Fruit fly (Drosophila melanogaster) whole organism, embryonic: ENCODE measurements around the gene CG2685.

Experiments
- ATbp ChIP-seq: fragments of 200-800 bp; sonication (Bioruptor generic); optimal IDR thresholded peaks from 2 replicates; lab custom pipeline; 2017; ENCODE audit warnings: missing biosample characterization, mild to moderate bottlenecking, missing genetic modification characterization, missing genetic modification reagents
- BtbVII ChIP-seq: fragments of 200-800 bp; sonication (Bioruptor generic); optimal IDR thresholded peaks from 3 replicates; lab custom pipeline; 2017; ENCODE audit warnings: missing biosample characterization, mild to moderate bottlenecking, missing genetic modification characterization
- CG12299 ChIP-seq: fragments of 200-800 bp; sonication (Bioruptor generic); optimal IDR thresholded peaks from 2 replicates; lab custom pipeline; 2018; ENCODE audit warnings: missing biosample characterization, mild to moderate bottlenecking, missing genetic modification characterization
- CG13296 ChIP-seq: fragments of 200-800 bp; sonication (Bioruptor generic); optimal IDR thresholded peaks from 3 replicates; lab custom pipeline; 2018; ENCODE audit warnings: missing biosample characterization, mild to moderate bottlenecking, missing genetic modification characterization
- CG17186 ChIP-seq: fragments of 200-800 bp; sonication (Bioruptor generic); optimal IDR thresholded peaks from 3 replicates; lab custom pipeline; 2017; ENCODE audit warnings: missing biosample characterization, missing genetic modification reagents, missing genetic modification characterization
- CG17568 ChIP-seq: fragments of 200-800 bp; sonication (Bioruptor generic); optimal IDR thresholded peaks from 2 replicates; lab custom pipeline; 2018; ENCODE audit warnings: missing biosample characterization, mild to moderate bottlenecking, missing genetic modification characterization, moderate library complexity
- CG18599 ChIP-seq: fragments of 200-800 bp; sonication (Bioruptor generic); optimal IDR thresholded peaks from 3 replicates; lab custom pipeline; 2017; ENCODE audit warnings: missing biosample characterization, missing genetic modification characterization, mild to moderate bottlenecking, moderate library complexity, missing genetic modification reagents
- CG2120 ChIP-seq: fragments of 200-800 bp; sonication (Bioruptor generic); optimal IDR thresholded peaks from 3 replicates; lab custom pipeline; 2016; ENCODE audit warnings: missing biosample characterization, missing genetic modification characterization
- CG33213 ChIP-seq: fragments of 200-800 bp; sonication (Bioruptor generic); optimal IDR thresholded peaks from 3 replicates; lab custom pipeline; 2016; ENCODE audit warnings: missing biosample characterization, missing genetic modification characterization
- CG33557 ChIP-seq: fragments of 200-800 bp; sonication (Bioruptor generic); optimal IDR thresholded peaks from 2 replicates; lab custom pipeline; 2019; ENCODE audit warnings: missing biosample characterization, mild to moderate bottlenecking, missing genetic modification characterization, moderate library complexity
- CG34376 ChIP-seq: fragments of 200-800 bp; sonication (Bioruptor generic); optimal IDR thresholded peaks from 2 replicates; lab custom pipeline; 2018; ENCODE audit warnings: missing biosample characterization, mild to moderate bottlenecking, missing genetic modification characterization
- CG6765 ChIP-seq: fragments of 200-800 bp; sonication (Bioruptor generic); optimal IDR thresholded peaks from 3 replicates; lab custom pipeline; 2017; ENCODE audit warnings: missing biosample characterization, mild to moderate bottlenecking, missing genetic modification characterization
- CG6813 ChIP-seq: fragments of 200-800 bp; sonication (Bioruptor generic); optimal IDR thresholded peaks from 2 replicates; lab custom pipeline; 2017; ENCODE audit warnings: missing biosample characterization, missing genetic modification characterization, mild to moderate bottlenecking, moderate library complexity, missing genetic modification reagents
- CG6854 ChIP-seq: fragments of 200-800 bp; sonication (Bioruptor generic); optimal IDR thresholded peaks from 3 replicates; lab custom pipeline; 2017; ENCODE audit warnings: missing biosample characterization, mild to moderate bottlenecking, missing genetic modification characterization
- CTCF ChIP-seq: fragments of 200-800 bp; sonication (Bioruptor generic); optimal IDR thresholded peaks from 2 replicates; lab custom pipeline; 2017; ENCODE audit warnings: missing biosample characterization, mild to moderate bottlenecking, missing genetic modification characterization, moderate library complexity
- Dfd ChIP-seq, 2 experiments: fragments of >200 bp; optimal IDR thresholded peaks; 2 replicates each; lab custom pipeline; 2017; ENCODE audit warnings: missing biosample characterization in 2 of 2, missing genetic modification characterization in 2 of 2
- Ets65A ChIP-seq: fragments of 200-800 bp; sonication (Bioruptor generic); peaks from one replicate; lab custom pipeline; 2016; ENCODE audit warnings: missing biosample characterization, missing genetic modification characterization
- Ets97D ChIP-seq: fragments of 200-800 bp; sonication (Bioruptor generic); optimal IDR thresholded peaks from 3 replicates; lab custom pipeline; 2016; ENCODE audit warnings: missing biosample characterization, missing genetic modification characterization
- Fer1 ChIP-seq: fragments of 200-800 bp; sonication (Bioruptor generic); optimal IDR thresholded peaks from 2 replicates; lab custom pipeline; 2017; ENCODE audit warnings: missing biosample characterization, mild to moderate bottlenecking, missing genetic modification characterization
- Hmr ChIP-seq: fragments of 200-800 bp; sonication (Bioruptor generic); optimal IDR thresholded peaks from 3 replicates; lab custom pipeline; 2017; ENCODE audit warnings: mild to moderate bottlenecking, missing biosample characterization, missing genetic modification reagents, missing genetic modification characterization
- Hr51 ChIP-seq, 2 experiments: fragments of 200-800 bp; sonication (Bioruptor generic); optimal IDR thresholded peaks; 2 replicates in 1 of 2; 3 replicates in 1 of 2; lab custom pipeline; 2016 to 2018; ENCODE audit warnings: missing biosample characterization in 2 of 2, missing genetic modification characterization in 2 of 2, mild to moderate bottlenecking in 1 of 2, moderate library complexity in 1 of 2
- Mad ChIP-seq: fragments of 200-800 bp; sonication (Bioruptor generic); optimal IDR thresholded peaks from 2 replicates; lab custom pipeline; 2016; ENCODE audit warnings: missing biosample characterization, missing genetic modification characterization
- Med ChIP-seq: fragments of 200-800 bp; sonication (Bioruptor generic); peaks from one replicate; lab custom pipeline; 2016; ENCODE audit warnings: missing biosample characterization, missing genetic modification characterization, mild to moderate bottlenecking, inconsistent platforms, moderate library complexity
- Meics ChIP-seq: fragments of 200-800 bp; sonication (Bioruptor generic); optimal IDR thresholded peaks from 2 replicates; lab custom pipeline; 2017; ENCODE audit warnings: missing biosample characterization, mild to moderate bottlenecking, missing genetic modification characterization
- Nf-YB ChIP-seq: fragments of 200-800 bp; sonication (Bioruptor generic); optimal IDR thresholded peaks from 3 replicates; lab custom pipeline; 2019; ENCODE audit warnings: missing biosample characterization, mild to moderate bottlenecking, missing genetic modification characterization, moderate library complexity
- caup ChIP-seq: fragments of 200-800 bp; sonication (Bioruptor generic); optimal IDR thresholded peaks from 3 replicates; lab custom pipeline; 2017; ENCODE audit warnings: missing biosample characterization, mild to moderate bottlenecking, missing genetic modification characterization, moderate library complexity; ENCODE audit not compliant: severe bottlenecking
- cg ChIP-seq: fragments of 200-800 bp; sonication (Bioruptor generic); optimal IDR thresholded peaks from 3 replicates; lab custom pipeline; 2019; ENCODE audit warnings: missing biosample characterization, mild to moderate bottlenecking, missing genetic modification characterization, moderate library complexity
- chn ChIP-seq: fragments of 200-800 bp; sonication (Bioruptor generic); optimal IDR thresholded peaks from 2 replicates; lab custom pipeline; 2016; ENCODE audit warnings: missing biosample characterization, missing genetic modification characterization
- crc ChIP-seq: fragments of 200-800 bp; sonication (Bioruptor generic); optimal IDR thresholded peaks from 2 replicates; lab custom pipeline; 2016; ENCODE audit warnings: missing biosample characterization, missing genetic modification characterization
- dm ChIP-seq: fragments of 200-800 bp; sonication (Bioruptor generic); optimal IDR thresholded peaks from 3 replicates; lab custom pipeline; 2016; ENCODE audit warnings: missing biosample characterization, missing genetic modification characterization
- esg ChIP-seq: fragments of 200-800 bp; sonication (Bioruptor generic); conservative IDR thresholded peaks from 2 replicates; pipeline ENCODE4 v1.3.6; 2022; ENCODE audit warnings: missing biosample characterization, missing genetic modification characterization
- eve ChIP-seq, 2 experiments: fragments of >200 bp; optimal IDR thresholded peaks; 2 replicates each; lab custom pipeline; 2017; ENCODE audit warnings: missing biosample characterization in 2 of 2, missing genetic modification characterization in 2 of 2
- gcm ChIP-seq: fragments of 200-800 bp; sonication (Bioruptor generic); optimal IDR thresholded peaks from 2 replicates; lab custom pipeline; 2019; ENCODE audit warnings: missing biosample characterization, mild to moderate bottlenecking, missing genetic modification characterization, moderate library complexity
- gt ChIP-seq: fragments of 200-800 bp; sonication (Bioruptor generic); IDR thresholded peaks from 2 replicates; pipeline ENCODE4 v1.3.6; 2022; ENCODE audit warnings: missing biosample characterization, missing genetic modification characterization
- hkb ChIP-seq, 2 experiments: fragments of 200-800 bp in 1 of 2; fragments of >200 bp in 1 of 2; sonication (Bioruptor generic) in 1 of 2; IDR thresholded peaks in 1 of 2; optimal IDR thresholded peaks in 1 of 2; 2 replicates each; pipeline versions ENCODE4 v1.3.6 to Lab custom; 2017 to 2022; ENCODE audit warnings: missing biosample characterization in 1 of 2, missing genetic modification characterization in 1 of 2
- lab ChIP-seq: fragments of 200-800 bp; sonication (Bioruptor generic); optimal IDR thresholded peaks from 3 replicates; lab custom pipeline; 2017; ENCODE audit warnings: missing biosample characterization, missing genetic modification characterization, mild to moderate bottlenecking, moderate library complexity, missing genetic modification reagents
- nom ChIP-seq: fragments of 200-800 bp; sonication (Bioruptor generic); optimal IDR thresholded peaks from 2 replicates; lab custom pipeline; 2017; ENCODE audit warnings: missing biosample characterization, missing genetic modification characterization, mild to moderate bottlenecking, moderate library complexity, missing genetic modification reagents
- odd ChIP-seq: fragments of 200-800 bp; sonication (Bioruptor generic); optimal IDR thresholded peaks from 2 replicates; lab custom pipeline; 2017; ENCODE audit warnings: missing biosample characterization, mild to moderate bottlenecking, missing genetic modification characterization
- schlank ChIP-seq: fragments of 200-800 bp; sonication (Bioruptor generic); optimal IDR thresholded peaks from 2 replicates; lab custom pipeline; 2018; ENCODE audit warnings: missing biosample characterization, mild to moderate bottlenecking, missing genetic modification characterization
- sens ChIP-seq: fragments of 200-800 bp; sonication (Bioruptor generic); peaks from one replicate; lab custom pipeline; 2016; ENCODE audit warnings: missing biosample characterization, missing genetic modification characterization
- sens-2 ChIP-seq: fragments of 200-800 bp; sonication (Bioruptor generic); IDR thresholded peaks from 2 replicates; pipeline ENCODE4 v1.3.6; 2022; ENCODE audit warnings: missing biosample characterization, missing genetic modification characterization
- tio ChIP-seq: fragments of 200-800 bp; sonication (Bioruptor generic); optimal IDR thresholded peaks from 2 replicates; lab custom pipeline; 2017; ENCODE audit warnings: missing biosample characterization, missing genetic modification characterization, inconsistent platforms
- trem ChIP-seq: fragments of 200-800 bp; optimal IDR thresholded peaks from 3 replicates; lab custom pipeline; 2019; ENCODE audit warnings: missing biosample characterization, mild to moderate bottlenecking, missing genetic modification characterization, moderate library complexity
- vfl ChIP-seq: fragments of 200-800 bp; sonication (Bioruptor generic); optimal IDR thresholded peaks from 2 replicates; lab custom pipeline; 2016; ENCODE audit warnings: missing biosample characterization, missing genetic modification characterization

CG2685 gene

dm6 chrX:2681601-2682000 is 32.2 kb downstream of the CG2685 start, which contains the start of gene HLH3B (continued):
- TF ChIP-seq Nf-YB (GFP tag; lab: Kevin White, UChicago) (peak; percentile 84), gt (GFP tag; lab: Robert Waterston, UW) (no peak), CTCF (no peak), tio (GFP tag; lab: Kevin White, UChicago) (no peak), CG17186 (no peak), chn (GFP tag; lab: Kevin White, UChicago) (no peak)

- TF ChIP-seq nom (peak; percentile 11), Ets65A (GFP tag; lab: Kevin White, UChicago) (peak; percentile 54), sens (GFP tag; lab: Kevin White, UChicago) (peak; percentile 32), gcm (GFP tag; lab: Kevin White, UChicago) (no peak), Dfd (GFP tag; optimal IDR thresholded peaks at IDR 0.05; lab: Kevin White, UChicago) (peak in 1 of 2 experiments; percentile 51), Hr51 (GFP tag; optimal IDR thresholded peaks at IDR 0.05; lab: Kevin White, UChicago) (no peak), cg (peak; percentile 35), vfl (no peak), Ets97D (GFP tag; lab: Kevin White, UChicago) (peak; percentile 14), crc (GFP tag; lab: Kevin White, UChicago) (no peak), Med (peak; percentile 79)
- TF ChIP-seq, all 482 proteins: peak for 7
These were observed 36.7 kb downstream of the CG2685 start for dm6 chrX:2677024-2677589.

- peak; percentile 30 for TF ChIP-seq schlank
- TF ChIP-seq dm: no peak
- peak; percentile 30 for TF ChIP-seq CG13296
- TF ChIP-seq Med: peak; percentile 35
- peak; percentile 18 for TF ChIP-seq BtbVII
- no peak for TF ChIP-seq sens-2 (GFP tag; lab: Robert Waterston, UW)
- no peak for TF ChIP-seq Mad
- TF ChIP-seq sens (GFP tag; lab: Kevin White, UChicago): peak; percentile 76
- peak; percentile 16 for TF ChIP-seq CG17568 (GFP tag; lab: Kevin White, UChicago)
- TF ChIP-seq caup (GFP tag; lab: Kevin White, UChicago): peak; percentile 36
- TF ChIP-seq crc (GFP tag; lab: Kevin White, UChicago): no peak
- peak; percentile 30 for TF ChIP-seq CG34376
- peak; percentile 21 for TF ChIP-seq CG6813 (GFP tag; lab: Kevin White, UChicago)
- TF ChIP-seq eve (GFP tag; optimal IDR thresholded peaks at IDR 0.05; lab: Kevin White, UChicago): peak in 1 of 2 experiments; percentile 2
- peak; percentile 0 for TF ChIP-seq CG6765 (GFP tag; lab: Kevin White, UChicago)
- TF ChIP-seq CG33213 (GFP tag; lab: Kevin White, UChicago): no peak
- peak; percentile 34 for TF ChIP-seq CG18599
- TF ChIP-seq hkb (optimal IDR thresholded peaks at IDR 0.05; lab: Kevin White, UChicago): no peak
- TF ChIP-seq hkb (GFP tag; IDR thresholded peaks at IDR 0.05; lab: Robert Waterston, UW): peak; percentile 25; the same call in 1 of the 2 replicates
- peak; percentile 16 for TF ChIP-seq CG6854
- peak; percentile 3 for TF ChIP-seq odd (GFP tag; lab: Kevin White, UChicago)
- TF ChIP-seq lab: peak; percentile 40
- TF ChIP-seq CG12299 (tag; lab: Kevin White, UChicago): peak; percentile 4
- TF ChIP-seq esg (GFP tag; lab: Robert Waterston, UW): no peak
- TF ChIP-seq Meics (GFP tag; lab: Kevin White, UChicago): peak; percentile 21
- TF ChIP-seq trem (tag; lab: Kevin White, UChicago): no peak
- no peak for TF ChIP-seq CG33557 (GFP tag; lab: Kevin White, UChicago)
- peak; percentile 50 for TF ChIP-seq Hmr (GFP tag; lab: Kevin White, UChicago)
- TF ChIP-seq CG2120 (GFP tag; lab: Kevin White, UChicago): peak; percentile 2
- peak; percentile 25 for TF ChIP-seq ATbp (GFP tag; lab: Kevin White, UChicago)
- TF ChIP-seq Fer1 (GFP tag; lab: Kevin White, UChicago): peak; percentile 35
These were observed 50.3 kb downstream of the CG2685 start for dm6 chrX:2663416-2663815.
